Fruit fly (Drosophila melanogaster) whole organism, larva: Measurements from ENCODE around the gene PIG-K.

Experiments
- noc ChIP-seq: fragments of 200-800 bp; sonication (Bioruptor generic); optimal IDR thresholded peaks from 3 replicates; lab custom pipeline; 2019; ENCODE audit warnings: missing biosample characterization, mild to moderate bottlenecking, missing genetic modification characterization, moderate library complexity

PIG-K gene

dm6 chrX:1984175-1984973, 24.8 kb downstream of the PIG-K start:
- TF ChIP-seq noc (tag; lab: Kevin White, UChicago) = peak; percentile 94

dm6 chrX:1981723-1982122, 27.4 kb downstream of the PIG-K start:
- TF ChIP-seq noc (tag; lab: Kevin White, UChicago) = no peak

- no peak for TF ChIP-seq noc (tag; lab: Kevin White, UChicago)
Observed at dm6 chrX:1979673-1980072, 29.5 kb downstream of the PIG-K start.

dm6 chrX:1979031-1979430, 30.1 kb downstream of the PIG-K start:
- TF ChIP-seq noc (tag; lab: Kevin White, UChicago) = no peak

dm6 chrX:1975879-1976601, 33.1 kb downstream of the PIG-K start:
- TF ChIP-seq noc (tag; lab: Kevin White, UChicago) = no peak

- TF ChIP-seq noc (tag; lab: Kevin White, UChicago) = no peak
Observed at dm6 chrX:1972150-1972549, 37.0 kb downstream of the PIG-K start.

- no peak for TF ChIP-seq noc (tag; lab: Kevin White, UChicago)
Observed at dm6 chrX:1970575-1971325, 38.4 kb downstream of the PIG-K start.

- no peak for TF ChIP-seq noc (tag; lab: Kevin White, UChicago)
Observed at dm6 chrX:1969775-1970574, 39.2 kb downstream of the PIG-K start.

dm6 chrX:1968581-1969258, 40.4 kb downstream of the PIG-K start:
- TF ChIP-seq noc (tag; lab: Kevin White, UChicago) = no peak

- TF ChIP-seq noc (tag; lab: Kevin White, UChicago) = no peak
Observed at dm6 chrX:1968152-1968551, 41.0 kb downstream of the PIG-K start.

- TF ChIP-seq noc (tag; lab: Kevin White, UChicago) = no peak
Observed at dm6 chrX:1966779-1967520, 42.2 kb downstream of the PIG-K start.

dm6 chrX:1965979-1966778, 43.0 kb downstream of the PIG-K start:
- no peak for TF ChIP-seq noc (tag; lab: Kevin White, UChicago)

- no peak for TF ChIP-seq noc (tag; lab: Kevin White, UChicago)
Observed at dm6 chrX:1965512-1965911, 43.7 kb downstream of the PIG-K start.
